Worm (Caenorhabditis elegans) whole organism, late embryonic: ENCODE measurements around the gene tomm-70.

Source experiments
- C38D4.7 ChIP-seq: fragments of 200-800 bp; sonication (Bioruptor generic); optimal IDR thresholded peaks from 2 replicates; lab custom pipeline; 2018; ENCODE audit warnings: mild to moderate bottlenecking, missing genetic modification characterization, moderate library complexity, missing compliant biosample characterization
- F13H6.1 ChIP-seq: sonication (generic microtip); optimal IDR thresholded peaks from 2 replicates; lab custom pipeline; 2016; ENCODE audit warnings: missing genetic modification characterization, missing compliant biosample characterization
- K02D7.2 ChIP-seq: sonication (generic microtip); optimal IDR thresholded peaks from 2 replicates; lab custom pipeline; 2017; ENCODE audit warnings: mild to moderate bottlenecking, missing genetic modification characterization, missing compliant biosample characterization
- K09A11.1 ChIP-seq: sonication (generic microtip); optimal IDR thresholded peaks from 2 replicates; lab custom pipeline; 2017; ENCODE audit warnings: antibody characterized with exemption, mild to moderate bottlenecking, missing genetic modification characterization, missing compliant biosample characterization; ENCODE audit not compliant: insufficient read depth
- T23F11.4 ChIP-seq: fragments of 200-800 bp; sonication (Bioruptor generic); optimal IDR thresholded peaks from 2 replicates; lab custom pipeline; 2018; ENCODE audit warnings: mild to moderate bottlenecking, missing genetic modification characterization, missing compliant biosample characterization
- Y22D7AL.16 ChIP-seq: sonication (generic microtip); optimal IDR thresholded peaks from 2 replicates; lab custom pipeline; 2016; ENCODE audit warnings: missing genetic modification characterization, missing compliant biosample characterization
- ahr-1 ChIP-seq: sonication (generic microtip); optimal IDR thresholded peaks from 2 replicates; lab custom pipeline; 2016; ENCODE audit warnings: missing genetic modification characterization, missing compliant biosample characterization
- ceh-19 ChIP-seq: fragments of 200-800 bp; sonication (Bioruptor generic); optimal IDR thresholded peaks from 2 replicates; lab custom pipeline; 2018; ENCODE audit warnings: mild to moderate bottlenecking, missing genetic modification characterization, missing compliant biosample characterization
- ceh-22 ChIP-seq: sonication (generic microtip); optimal IDR thresholded peaks from 2 replicates; lab custom pipeline; 2017; ENCODE audit warnings: missing biosample characterization, missing genetic modification characterization
- ceh-24 ChIP-seq: sonication (generic microtip); optimal IDR thresholded peaks from 2 replicates; lab custom pipeline; 2016; ENCODE audit warnings: mild to moderate bottlenecking, missing genetic modification characterization, missing compliant biosample characterization
- ceh-30 ChIP-seq: fragments of 150-350 bp; optimal IDR thresholded peaks from 2 replicates; lab custom pipeline; 2014; ENCODE audit warnings: missing biosample characterization, missing genetic modification characterization
- ceh-31 ChIP-seq: sonication (generic microtip); optimal IDR thresholded peaks from 2 replicates; lab custom pipeline; 2016; ENCODE audit warnings: missing genetic modification characterization, missing compliant biosample characterization
- ceh-34 ChIP-seq: sonication (generic microtip); optimal IDR thresholded peaks from 2 replicates; lab custom pipeline; 2016; ENCODE audit warnings: mild to moderate bottlenecking, missing genetic modification characterization, missing compliant biosample characterization
- ceh-45 ChIP-seq: fragments of 200-800 bp; sonication (Bioruptor generic); IDR thresholded peaks from 2 replicates; pipeline ENCODE4 v1.3.6; 2022; ENCODE audit warnings: missing genetic modification reagents, missing genetic modification characterization, missing compliant biosample characterization
- ceh-9 ChIP-seq: sonication (generic microtip); optimal IDR thresholded peaks from 2 replicates; lab custom pipeline; 2016; ENCODE audit warnings: mild to moderate bottlenecking, missing genetic modification characterization, inconsistent platforms, missing compliant biosample characterization
- dmd-4 ChIP-seq: sonication (generic microtip); optimal IDR thresholded peaks from 2 replicates; lab custom pipeline; 2016; ENCODE audit warnings: borderline replicate concordance, missing genetic modification characterization, missing compliant biosample characterization
- dve-1 ChIP-seq: sonication (generic microtip); optimal IDR thresholded peaks from 2 replicates; lab custom pipeline; 2017; ENCODE audit warnings: antibody characterized with exemption, mild to moderate bottlenecking, missing genetic modification characterization, missing compliant biosample characterization
- elt-2 ChIP-seq: sonication (generic microtip); optimal IDR thresholded peaks from 2 replicates; lab custom pipeline; 2016; ENCODE audit warnings: missing genetic modification reagents, missing genetic modification characterization, missing compliant biosample characterization
- ets-4 ChIP-seq: sonication (generic microtip); optimal IDR thresholded peaks from 2 replicates; lab custom pipeline; 2016; ENCODE audit warnings: missing genetic modification characterization, missing compliant biosample characterization
- eyg-1 ChIP-seq: sonication (generic microtip); optimal IDR thresholded peaks from 2 replicates; lab custom pipeline; 2016; ENCODE audit warnings: missing genotype, missing genetic modification characterization, missing compliant biosample characterization
- fax-1 ChIP-seq: sonication (generic microtip); optimal IDR thresholded peaks from 2 replicates; lab custom pipeline; 2016; ENCODE audit warnings: missing genotype, missing genetic modification characterization, missing compliant biosample characterization
- fkh-10 ChIP-seq: fragments of 150-350 bp; optimal IDR thresholded peaks from 2 replicates; lab custom pipeline; 2014; ENCODE audit warnings: missing biosample characterization, missing genetic modification reagents, missing genetic modification characterization
- fkh-6 ChIP-seq: sonication (generic microtip); optimal IDR thresholded peaks from 2 replicates; lab custom pipeline; 2016; ENCODE audit warnings: missing genetic modification characterization, missing compliant biosample characterization
- hlh-13 ChIP-seq: fragments of 200-800 bp; sonication (Bioruptor generic); optimal IDR thresholded peaks from 2 replicates; lab custom pipeline; 2018; ENCODE audit warnings: mild to moderate bottlenecking, missing genetic modification characterization, missing compliant biosample characterization
- hlh-30 ChIP-seq: sonication (generic microtip); optimal IDR thresholded peaks from 2 replicates; lab custom pipeline; 2017; ENCODE audit warnings: antibody characterized with exemption, missing genetic modification characterization, missing compliant biosample characterization; ENCODE audit not compliant: insufficient read depth
- hlh-6 ChIP-seq: sonication (generic microtip); optimal IDR thresholded peaks from 2 replicates; lab custom pipeline; 2016; ENCODE audit warnings: missing genotype, missing genetic modification characterization, missing compliant biosample characterization
- hlh-8 ChIP-seq: sonication (generic microtip); optimal IDR thresholded peaks from 2 replicates; lab custom pipeline; 2016; ENCODE audit warnings: missing genotype, missing genetic modification characterization, missing compliant biosample characterization
- lim-6 ChIP-seq: sonication (generic microtip); optimal IDR thresholded peaks from 2 replicates; lab custom pipeline; 2016; ENCODE audit warnings: missing genetic modification characterization, missing compliant biosample characterization
- madf-2 ChIP-seq: sonication (generic microtip); optimal IDR thresholded peaks from 2 replicates; lab custom pipeline; 2017; ENCODE audit warnings: missing genetic modification characterization, missing compliant biosample characterization
- nhr-11 ChIP-seq: fragments of 150-350 bp; optimal IDR thresholded peaks from 2 replicates; lab custom pipeline; 2014; ENCODE audit warnings: missing biosample characterization, missing genetic modification characterization
- nhr-232 ChIP-seq: sonication (generic microtip); optimal IDR thresholded peaks from 2 replicates; lab custom pipeline; 2016; ENCODE audit warnings: missing genetic modification characterization, missing compliant biosample characterization
- npax-4 ChIP-seq: sonication (generic microtip); optimal IDR thresholded peaks from 2 replicates; lab custom pipeline; 2016; ENCODE audit warnings: missing genetic modification characterization, missing compliant biosample characterization
- pag-3 ChIP-seq: sonication (generic microtip); optimal IDR thresholded peaks from 2 replicates; lab custom pipeline; 2016; ENCODE audit warnings: missing compliant biosample characterization, missing genetic modification characterization, borderline replicate concordance
- pat-9 ChIP-seq: fragments of 200-800 bp; sonication (Bioruptor generic); optimal IDR thresholded peaks from 2 replicates; lab custom pipeline; 2018; ENCODE audit warnings: mild to moderate bottlenecking, missing genetic modification characterization, moderate library complexity, missing compliant biosample characterization
- pax-1 ChIP-seq: fragments of 150-350 bp; optimal IDR thresholded peaks from 2 replicates; lab custom pipeline; 2014; ENCODE audit warnings: missing biosample characterization, missing genetic modification characterization
- pha-2 ChIP-seq: sonication (generic microtip); optimal IDR thresholded peaks from 2 replicates; lab custom pipeline; 2017; ENCODE audit warnings: mild to moderate bottlenecking, missing genetic modification characterization, missing compliant biosample characterization
- pha-4 ChIP-seq: fragments of 150-350 bp; optimal IDR thresholded peaks from 2 replicates; lab custom pipeline; 2018; ENCODE audit warnings: missing biosample characterization, missing genetic modification reagents, missing genetic modification characterization
- pqm-1 ChIP-seq: sonication (generic microtip); optimal IDR thresholded peaks from 2 replicates; lab custom pipeline; 2016; ENCODE audit warnings: missing genetic modification characterization, missing compliant biosample characterization
- ref-2 ChIP-seq: sonication (generic microtip); optimal IDR thresholded peaks from 2 replicates; lab custom pipeline; 2016; ENCODE audit warnings: missing genetic modification characterization, missing compliant biosample characterization
- rnt-1 ChIP-seq: sonication (generic microtip); optimal IDR thresholded peaks from 2 replicates; lab custom pipeline; 2016; ENCODE audit warnings: missing genetic modification characterization, missing compliant biosample characterization
- sdc-2 ChIP-seq: sonication (generic microtip); optimal IDR thresholded peaks from 2 replicates; lab custom pipeline; 2016; ENCODE audit warnings: missing genotype, missing genetic modification characterization, missing compliant biosample characterization
- sox-2 ChIP-seq: fragments of 200-800 bp; sonication (Bioruptor generic); IDR thresholded peaks from 2 replicates; pipeline ENCODE4 v1.3.6; 2022; ENCODE audit warnings: missing genetic modification reagents, missing genetic modification characterization, missing compliant biosample characterization
- sox-4 ChIP-seq: sonication (generic microtip); optimal IDR thresholded peaks from 2 replicates; lab custom pipeline; 2017; ENCODE audit warnings: mild to moderate bottlenecking, missing genetic modification characterization, inconsistent platforms, missing compliant biosample characterization
- syd-9 ChIP-seq: sonication (generic microtip); optimal IDR thresholded peaks from 2 replicates; lab custom pipeline; 2016; ENCODE audit warnings: mild to moderate bottlenecking, missing genetic modification characterization, moderate library complexity, missing compliant biosample characterization
- tbx-2 ChIP-seq: sonication (generic microtip); optimal IDR thresholded peaks from 2 replicates; lab custom pipeline; 2016; ENCODE audit warnings: missing genetic modification characterization, missing compliant biosample characterization
- tbx-7 ChIP-seq: sonication (generic microtip); optimal IDR thresholded peaks from 2 replicates; lab custom pipeline; 2016; ENCODE audit warnings: missing genotype, missing genetic modification characterization, missing compliant biosample characterization
- ttx-3 ChIP-seq: sonication (generic microtip); optimal IDR thresholded peaks from 2 replicates; lab custom pipeline; 2016; ENCODE audit warnings: missing genetic modification reagents, missing genetic modification characterization, missing compliant biosample characterization
- unc-3 ChIP-seq, 2 experiments: fragments of 200-800 bp in 1 of 2; sonication (Bioruptor generic) in 1 of 2; sonication (generic microtip) in 1 of 2; conservative IDR thresholded peaks in 1 of 2; optimal IDR thresholded peaks in 1 of 2; 2 replicates each; pipeline versions ENCODE4 v1.3.6 to Lab custom; 2016 to 2022; ENCODE audit warnings: missing compliant biosample characterization in 2 of 2, missing genetic modification characterization in 2 of 2, missing genetic modification reagents in 1 of 2
- unc-42 ChIP-seq: sonication (generic microtip); optimal IDR thresholded peaks from 2 replicates; lab custom pipeline; 2016; ENCODE audit warnings: missing genotype, missing genetic modification characterization, missing compliant biosample characterization
- unc-86 ChIP-seq: sonication (generic microtip); optimal IDR thresholded peaks from 2 replicates; lab custom pipeline; 2016; ENCODE audit warnings: missing genetic modification characterization, missing compliant biosample characterization
- ztf-16 ChIP-seq: sonication (generic microtip); optimal IDR thresholded peaks from 2 replicates; lab custom pipeline; 2017; ENCODE audit warnings: missing genetic modification characterization, missing compliant biosample characterization

Gene tomm-70

ce11 chrIII:8741276-8741860, 13.2 kb downstream of the tomm-70 start, which contains the start of gene pdhk-2:
Gene pdhk-2 (minus strand): TSS chrIII:8741412.
- TF ChIP-seq ceh-31 (tag; lab: Kevin White, UChicago) (peak; percentile 82), sox-2 (GFP tag; lab: Robert Waterston, UW) (no peak), lim-6 (no peak), pqm-1 (peak; percentile 53), ceh-24 (tag; lab: Kevin White, UChicago) (no peak), unc-86 (tag; lab: Kevin White, UChicago) (peak; percentile 64), nhr-11 (tag; lab: Kevin White, UChicago) (no peak), hlh-30 (tag; lab: Kevin White, UChicago) (peak; percentile 33), sox-4 (tag; lab: Kevin White, UChicago) (peak; percentile 74), ceh-22 (tag; lab: Kevin White, UChicago) (no peak), madf-2 (tag; lab: Kevin White, UChicago) (peak; percentile 39), elt-2 (tag; lab: Kevin White, UChicago) (peak; percentile 71), K09A11.1 (tag; lab: Kevin White, UChicago) (peak; percentile 67), pha-4 (tag; lab: Kevin White, UChicago) (no peak), tbx-7 (peak; percentile 24), sdc-2 (peak; percentile 45), ttx-3 (tag; lab: Kevin White, UChicago) (peak; percentile 48), ceh-19 (GFP tag; lab: Kevin White, UChicago) (peak; percentile 70), ceh-30 (peak; percentile 55), hlh-13 (peak; percentile 27), fkh-6 (tag; lab: Kevin White, UChicago) (peak; percentile 64), ceh-9 (no peak), hlh-6 (tag; lab: Kevin White, UChicago) (no peak), pax-1 (tag; lab: Kevin White, UChicago) (no peak), F13H6.1 (tag; lab: Kevin White, UChicago) (peak; percentile 73), eyg-1 (tag; lab: Kevin White, UChicago) (peak; percentile 12), ref-2 (tag; lab: Kevin White, UChicago) (peak; percentile 46), fkh-10 (GFP tag; lab: Kevin White, UChicago) (no peak), ceh-45 (GFP tag; lab: Robert Waterston, UW) (0 out of 2 replicates have a peak, but pooled peaks have one; percentile 53), ztf-16 (tag; lab: Kevin White, UChicago) (peak; percentile 71), dmd-4 (tag; lab: Kevin White, UChicago) (peak; percentile 24), nhr-232 (tag; lab: Kevin White, UChicago) (peak; percentile 24), unc-3 (GFP tag; conservative IDR thresholded peaks at IDR 0.05; lab: Robert Waterston, UW) (peak; percentile 45; the same call in 1 of the 2 replicates), unc-3 (tag; optimal IDR thresholded peaks at IDR 0.05; lab: Kevin White, UChicago) (peak; percentile 40), tbx-2 (tag; lab: Kevin White, UChicago) (peak; percentile 83), ceh-34 (peak; percentile 84), pat-9 (tag; lab: Kevin White, UChicago) (peak; percentile 38), C38D4.7 (peak; percentile 43), pha-2 (tag; lab: Kevin White, UChicago) (peak; percentile 64), unc-42 (tag; lab: Kevin White, UChicago) (peak; percentile 90), ets-4 (tag; lab: Kevin White, UChicago) (peak; percentile 64), rnt-1 (tag; lab: Kevin White, UChicago) (peak; percentile 66), pag-3 (tag; lab: Kevin White, UChicago) (no peak), hlh-8 (peak; percentile 38), ahr-1 (tag; lab: Kevin White, UChicago) (peak; percentile 47), fax-1 (tag; lab: Kevin White, UChicago) (peak; percentile 44), syd-9 (tag; lab: Kevin White, UChicago) (peak; percentile 5), dve-1 (tag; lab: Kevin White, UChicago) (peak; percentile 81), K02D7.2 (tag; lab: Kevin White, UChicago) (peak; percentile 1), Y22D7AL.16 (tag; lab: Kevin White, UChicago) (peak; percentile 6), T23F11.4 (peak; percentile 40), npax-4 (tag; lab: Kevin White, UChicago) (no peak)
